Worm (Caenorhabditis elegans): ENCODE results near the gene ndx-3.

ndx-3 gene

ce11 chrII:4967636-4968035 is 14.2 kb downstream of the ndx-3 start:
- TF ChIP-seq mls-2 (tag; optimal IDR thresholded peaks at IDR 0.05) (no peak), nhr-28 (tag; optimal IDR thresholded peaks at IDR 0.05) (no peak), ztf-11 (tag; optimal IDR thresholded peaks at IDR 0.05) (no peak), mep-1 (tag; optimal IDR thresholded peaks at IDR 0.05) (no peak), unc-39 (tag; optimal IDR thresholded peaks at IDR 0.05) (no peak), lin-32 (GFP tag; optimal IDR thresholded peaks at IDR 0.05) (no peak), blmp-1 (tag; optimal IDR thresholded peaks at IDR 0.05) (no peak), bed-3 (GFP tag; optimal IDR thresholded peaks at IDR 0.05) (no peak), pha-4 (tag; optimal IDR thresholded peaks at IDR 0.05) (no peak), sem-2 (GFP tag; optimal IDR thresholded peaks at IDR 0.05) (no peak), cnd-1 (tag; optimal IDR thresholded peaks at IDR 0.05) (no peak), lsy-2 (tag; optimal IDR thresholded peaks at IDR 0.05) (no peak), elt-3 (tag; optimal IDR thresholded peaks at IDR 0.05) (no peak), tbx-8 (GFP tag; optimal IDR thresholded peaks at IDR 0.05) (no peak), elt-1 (tag; optimal IDR thresholded peaks at IDR 0.05; ENCODE audit: borderline replicate concordance, insufficient read depth) (no peak), nhr-2 (tag; optimal IDR thresholded peaks at IDR 0.05) (no peak), M03D4.4 (tag; optimal IDR thresholded peaks at IDR 0.05) (no peak), ham-2 (GFP tag; optimal IDR thresholded peaks at IDR 0.05) (no peak)

ce11 chrII:4968863-4969262 is 15.5 kb downstream of the ndx-3 start, which contains the start of gene shc-2:
shc-2 (plus strand) TSS chrII:4969163.
- TF ChIP-seq mls-2 (tag; optimal IDR thresholded peaks at IDR 0.05) (no peak), snpc-4 (tag; optimal IDR thresholded peaks at IDR 0.05) (no peak), blmp-1 (tag; optimal IDR thresholded peaks at IDR 0.05) (no peak), elt-3 (tag; optimal IDR thresholded peaks at IDR 0.05) (no peak), ceh-43 (GFP tag; optimal IDR thresholded peaks at IDR 0.05) (no peak)

DNA sequence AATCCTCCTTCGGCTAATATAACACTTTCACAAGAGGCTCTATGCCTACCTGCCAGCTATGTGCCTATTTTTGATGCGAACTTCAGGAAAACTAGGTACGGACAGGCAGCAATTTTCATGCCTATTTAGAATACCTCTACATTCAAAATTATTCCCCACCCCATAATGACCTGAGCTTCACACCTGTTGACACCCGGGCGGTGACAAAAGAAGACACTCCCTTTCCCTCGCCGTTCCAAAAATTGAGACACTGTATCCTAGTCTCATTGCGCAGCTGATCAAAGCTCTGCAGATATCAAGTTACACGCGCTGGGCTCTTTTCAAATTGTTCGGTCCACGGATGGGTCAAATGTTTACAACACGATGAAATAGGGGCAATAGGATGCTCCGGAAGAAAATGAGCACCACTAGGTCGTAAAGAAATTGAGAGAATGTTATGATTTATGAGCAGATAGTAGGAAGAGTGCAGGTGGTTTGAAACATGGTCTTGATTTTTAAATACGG is 21.1 kb downstream of the ndx-3 start:
- TF ChIP-seq lin-32 (GFP tag; optimal IDR thresholded peaks at IDR 0.05), result peak; percentile 54
- TF ChIP-seq lin-13 (tag; optimal IDR thresholded peaks at IDR 0.05), result no peak

DNA sequence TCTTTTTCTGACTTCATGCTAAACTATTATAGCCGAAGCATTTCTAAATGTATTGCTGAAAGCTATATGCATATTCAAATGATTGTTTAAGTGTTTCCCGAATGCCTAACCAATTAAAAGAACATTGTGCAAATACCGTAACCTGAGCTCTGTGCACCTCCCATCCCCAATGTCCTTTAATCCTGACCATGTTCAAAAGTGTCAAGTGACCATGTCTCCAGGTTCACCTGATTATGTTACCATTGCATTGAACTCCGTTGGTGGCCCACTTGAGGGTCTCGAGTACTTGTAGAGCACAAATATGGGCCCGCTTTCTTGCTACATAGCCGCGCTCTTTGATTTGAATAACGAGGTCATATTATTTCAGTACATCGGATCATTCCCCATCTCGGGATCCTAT is 21.9 kb downstream of the ndx-3 start:
- TF ChIP-seq nhr-2 (tag; optimal IDR thresholded peaks at IDR 0.05) (peak; percentile 67), M03D4.4 (tag; optimal IDR thresholded peaks at IDR 0.05) (no peak), sem-2 (GFP tag; optimal IDR thresholded peaks at IDR 0.05) (no peak), drap-1 (GFP tag; optimal IDR thresholded peaks at IDR 0.05) (no peak), elt-3 (tag; optimal IDR thresholded peaks at IDR 0.05) (no peak), unc-62 (GFP tag; optimal IDR thresholded peaks at IDR 0.05) (no peak), tbx-8 (GFP tag; optimal IDR thresholded peaks at IDR 0.05) (no peak), ces-1 (GFP tag; optimal IDR thresholded peaks at IDR 0.05) (no peak), pha-4 (tag; optimal IDR thresholded peaks at IDR 0.05) (peak; percentile 24)

DNA sequence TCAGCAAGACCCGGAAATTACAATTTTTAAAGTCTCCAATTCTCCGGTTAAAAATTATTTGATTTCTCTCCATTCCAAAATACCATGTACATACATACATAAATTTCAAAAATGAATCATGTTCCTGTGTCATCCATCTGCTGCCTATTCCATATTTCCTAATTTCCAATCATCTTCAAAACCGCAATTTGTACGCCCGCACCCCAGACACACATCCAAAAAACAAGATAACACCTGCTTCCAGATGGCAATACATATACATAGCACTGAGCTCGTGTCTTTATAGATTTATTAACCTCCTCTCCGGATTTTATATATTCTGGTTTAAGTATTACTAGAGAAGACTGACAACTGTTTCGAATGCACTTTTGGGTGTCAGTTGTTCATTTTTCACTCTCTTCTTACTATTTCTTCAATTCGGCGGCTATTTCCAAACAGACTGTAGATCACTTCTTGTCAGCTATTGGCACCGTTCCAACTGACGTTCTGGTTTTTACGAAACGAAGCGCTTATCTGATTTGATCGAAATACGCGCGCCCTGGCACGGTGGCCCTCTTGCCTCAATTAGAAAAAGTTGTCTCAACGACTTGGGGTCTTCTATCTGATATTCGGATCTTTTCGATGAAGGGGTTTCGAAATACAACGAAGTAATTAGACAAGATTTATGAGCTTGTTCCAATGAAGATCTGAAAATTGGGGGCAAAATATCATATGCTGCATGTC is 28.5 kb downstream of the ndx-3 start:
- TF ChIP-seq M03D4.4 (tag; optimal IDR thresholded peaks at IDR 0.05), result no peak
- TF ChIP-seq hlh-1 (tag; optimal IDR thresholded peaks at IDR 0.05), result peak; percentile 21
- TF ChIP-seq unc-120 (tag; optimal IDR thresholded peaks at IDR 0.05; ENCODE audit: poor library complexity, severe bottlenecking), result no peak
- TF ChIP-seq lin-32 (GFP tag; optimal IDR thresholded peaks at IDR 0.05), result peak; percentile 92
- no peak for TF ChIP-seq ceh-83 (GFP tag; optimal IDR thresholded peaks at IDR 0.05)
- TF ChIP-seq ceh-39 (tag; optimal IDR thresholded peaks at IDR 0.05), result no peak
- TF ChIP-seq snpc-4 (tag; optimal IDR thresholded peaks at IDR 0.05), result no peak
- no peak for TF ChIP-seq ztf-11 (tag; optimal IDR thresholded peaks at IDR 0.05)

DNA sequence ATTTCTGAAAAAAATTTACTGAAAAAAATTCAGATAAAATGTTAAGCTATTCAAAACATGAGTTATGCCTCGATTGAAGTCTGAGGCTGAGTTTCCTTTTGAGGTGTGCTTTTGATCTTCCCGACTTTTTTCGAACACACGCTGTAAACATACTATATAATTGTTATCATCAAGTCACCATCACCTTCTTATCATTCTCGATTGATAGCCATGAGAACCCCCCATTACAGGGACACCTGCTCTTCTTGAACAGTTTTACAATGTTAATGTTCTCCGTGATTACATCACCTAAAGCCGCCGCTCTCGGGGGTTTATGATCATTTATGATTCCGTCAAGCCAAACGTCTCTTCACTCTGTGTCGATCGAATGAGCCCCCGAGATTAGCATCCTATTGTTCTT is 30.8 kb downstream of the ndx-3 start:
- TF ChIP-seq mls-2 (tag; optimal IDR thresholded peaks at IDR 0.05), result no peak
- TF ChIP-seq bed-3 (GFP tag; optimal IDR thresholded peaks at IDR 0.05), result no peak
- no peak for TF ChIP-seq ztf-11 (tag; optimal IDR thresholded peaks at IDR 0.05)
- no peak for TF ChIP-seq lin-13 (tag; optimal IDR thresholded peaks at IDR 0.05)
- no peak for TF ChIP-seq tbx-8 (GFP tag; optimal IDR thresholded peaks at IDR 0.05)
- TF ChIP-seq lsy-2 (tag; optimal IDR thresholded peaks at IDR 0.05), result no peak
- no peak for TF ChIP-seq ceh-83 (GFP tag; optimal IDR thresholded peaks at IDR 0.05)
- no peak for TF ChIP-seq unc-120 (tag; optimal IDR thresholded peaks at IDR 0.05; ENCODE audit: poor library complexity, severe bottlenecking)
- TF ChIP-seq elt-1 (tag; optimal IDR thresholded peaks at IDR 0.05; ENCODE audit: borderline replicate concordance, insufficient read depth), result no peak
- TF ChIP-seq mep-1 (tag; optimal IDR thresholded peaks at IDR 0.05), result no peak

Measured in whole organism, mixed stage, embryonic.